Worm (Caenorhabditis elegans): ENCODE measurements around the gene srj-10.

DNA sequence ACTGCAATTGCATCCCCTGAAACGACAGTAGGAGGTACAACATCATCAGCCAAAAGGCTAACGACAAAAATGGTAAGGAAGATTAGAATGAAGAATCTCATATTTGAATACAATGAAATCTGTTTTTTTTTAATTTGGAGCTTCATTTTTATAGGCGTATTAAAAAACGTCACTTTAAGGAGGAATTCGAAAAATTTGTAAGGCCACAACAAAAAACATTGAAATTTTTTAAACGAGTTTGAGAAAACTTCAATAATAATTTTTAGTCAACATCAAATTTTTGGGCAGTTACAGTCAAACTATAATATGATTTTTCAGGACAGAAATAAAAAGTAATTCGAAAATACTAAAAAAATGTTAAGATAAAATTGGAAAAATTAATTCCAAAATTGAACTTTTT lies 11.0 kb downstream of the srj-10 start, which contains the start of gene F14H3.14:
- TF ChIP-seq F16B12.6 (tag; optimal IDR thresholded peaks at IDR 0.05), result no peak
- TF ChIP-seq fos-1 (tag; optimal IDR thresholded peaks at IDR 0.05), result no peak
- TF ChIP-seq C16A3.4 (tag; optimal IDR thresholded peaks at IDR 0.05), result no peak
- no peak for TF ChIP-seq pag-3 (tag; optimal IDR thresholded peaks at IDR 0.05; ENCODE audit: borderline replicate concordance, insufficient read depth)
- no peak for TF ChIP-seq nhr-237 (tag; optimal IDR thresholded peaks at IDR 0.05)
- no peak for TF ChIP-seq lir-3 (tag; optimal IDR thresholded peaks at IDR 0.05; ENCODE audit: poor library complexity)
- TF ChIP-seq jun-1 (tag; optimal IDR thresholded peaks at IDR 0.05), result no peak

Measured in whole organism, L1 larva.